Worm (Caenorhabditis elegans) whole organism, early embryonic: Measurements from ENCODE around the gene H42K12.3.

Experiments used
- ama-1 ChIP-seq: fragments of 150-350 bp; optimal IDR thresholded peaks from 2 replicates; lab custom pipeline; 2014
- ceh-13 ChIP-seq: fragments of 200-800 bp; sonication (Bioruptor generic); optimal IDR thresholded peaks from 2 replicates; lab custom pipeline; 2018; ENCODE audit warnings: mild to moderate bottlenecking, missing genetic modification characterization, missing compliant biosample characterization
- flt-1 ChIP-seq: fragments of 200-800 bp; sonication (Bioruptor generic); IDR thresholded peaks from 2 replicates; pipeline ENCODE4 v1.3.6; 2022; ENCODE audit warnings: missing genetic modification characterization, missing compliant biosample characterization
- scrt-1 ChIP-seq: fragments of 200-800 bp; sonication (Bioruptor generic); IDR thresholded peaks from 2 replicates; pipeline ENCODE4 v1.3.6; 2022; ENCODE audit warnings: missing genetic modification characterization, missing compliant biosample characterization
- tbx-11 ChIP-seq: fragments of 200-800 bp; sonication (Bioruptor generic); IDR thresholded peaks from 2 replicates; pipeline ENCODE4 v1.3.6; 2022; ENCODE audit warnings: missing genetic modification characterization, missing compliant biosample characterization

- TF ChIP-seq flt-1 (GFP tag; lab: Robert Waterston, UW) (no peak), ceh-13 (GFP tag; lab: Kevin White, UChicago) (no peak), ama-1 (lab: Kevin White, UChicago) (no peak), tbx-11 (GFP tag; lab: Robert Waterston, UW) (no peak), scrt-1 (no peak)
These were observed 33.1 kb downstream of the H42K12.3 start, which contains the start of gene ins-39 for ce11 chrX:1344321-1344720.
